Fruit fly (Drosophila melanogaster) whole organism, wandering third instar larva: Measurements from ENCODE around the gene CG18675.

Source experiments
- CG32264 ChIP-seq: fragments of 200-800 bp; sonication (Bioruptor generic); optimal IDR thresholded peaks from 2 replicates; lab custom pipeline; 2016; ENCODE audit warnings: missing biosample characterization, missing genetic modification characterization
- CG9705 ChIP-seq: fragments of 200-800 bp; sonication (Bioruptor generic); optimal IDR thresholded peaks from 2 replicates; lab custom pipeline; 2018; ENCODE audit warnings: missing biosample characterization, mild to moderate bottlenecking, missing genetic modification characterization
- CrebA ChIP-seq: fragments of 200-800 bp; sonication (Bioruptor generic); optimal IDR thresholded peaks from 2 replicates; lab custom pipeline; 2016; ENCODE audit warnings: missing biosample characterization, mild to moderate bottlenecking, missing genetic modification characterization, borderline replicate concordance
- Dif ChIP-seq: fragments of 200-275, 200-300 bp; sonication (Bioruptor generic); optimal IDR thresholded peaks from 2 replicates; lab custom pipeline; 2018; ENCODE audit warnings: missing biosample characterization, missing genetic modification characterization; ENCODE audit not compliant: partially characterized antibody
- GATAd ChIP-seq: sonication (Bioruptor generic); optimal IDR thresholded peaks from 2 replicates; lab custom pipeline; 2016; ENCODE audit warnings: missing biosample characterization, missing genetic modification characterization
- HLH106 ChIP-seq: fragments of 200-800 bp; optimal IDR thresholded peaks from 3 replicates; lab custom pipeline; 2019; ENCODE audit warnings: missing biosample characterization, mild to moderate bottlenecking, missing genetic modification characterization, moderate library complexity
- Hnf4 ChIP-seq: fragments of 200-800 bp; sonication (Bioruptor generic); optimal IDR thresholded peaks from 2 replicates; lab custom pipeline; 2016; ENCODE audit warnings: missing biosample characterization, mild to moderate bottlenecking, missing genetic modification characterization
- Hr83 ChIP-seq: fragments of 200-300 bp; sonication (Bioruptor generic); optimal IDR thresholded peaks from 2 replicates; lab custom pipeline; 2016; ENCODE audit warnings: missing biosample characterization, mild to moderate bottlenecking, missing genetic modification characterization, moderate library complexity; ENCODE audit not compliant: poor library complexity, severe bottlenecking
- Jra ChIP-seq: sonication (Bioruptor generic); optimal IDR thresholded peaks from 2 replicates; lab custom pipeline; 2016; ENCODE audit warnings: missing biosample characterization, missing genetic modification characterization
- Mio ChIP-seq: sonication (Bioruptor generic); optimal IDR thresholded peaks from 2 replicates; lab custom pipeline; 2016; ENCODE audit warnings: missing biosample characterization, missing genetic modification characterization
- N ChIP-seq: fragments of >200 bp; optimal IDR thresholded peaks from 2 replicates; lab custom pipeline; 2018; ENCODE audit warnings: missing biosample characterization, missing external identifiers, missing genetic modification characterization
- OdsH ChIP-seq: fragments of 200-800 bp; sonication (Bioruptor generic); optimal IDR thresholded peaks from 2 replicates; lab custom pipeline; 2016; ENCODE audit warnings: missing biosample characterization, mild to moderate bottlenecking, missing genetic modification characterization
- Rel ChIP-seq, 2 experiments: fragments of 200-800 bp; sonication (Bioruptor generic) in 1 of 2; optimal IDR thresholded peaks; 2 replicates in 1 of 2; 3 replicates in 1 of 2; lab custom pipeline; 2016 to 2019; ENCODE audit warnings: mild to moderate bottlenecking in 2 of 2, missing biosample characterization in 2 of 2, missing genetic modification characterization in 2 of 2, moderate library complexity in 1 of 2
- Vsx2 ChIP-seq: fragments of 200-300, 225-300 bp; sonication (Bioruptor generic); optimal IDR thresholded peaks from 2 replicates; lab custom pipeline; 2018; ENCODE audit warnings: missing biosample characterization, missing genetic modification characterization; ENCODE audit not compliant: partially characterized antibody
- br ChIP-seq: fragments of 200-800 bp; sonication (Bioruptor generic); optimal IDR thresholded peaks from 2 replicates; lab custom pipeline; 2016; ENCODE audit warnings: missing biosample characterization, missing genetic modification characterization
- brk ChIP-seq: fragments of 200-800 bp; sonication (Bioruptor generic); optimal IDR thresholded peaks from 2 replicates; lab custom pipeline; 2016; ENCODE audit warnings: missing biosample characterization, mild to moderate bottlenecking, missing genetic modification characterization
- dsf ChIP-seq: sonication (Bioruptor generic); optimal IDR thresholded peaks from 2 replicates; lab custom pipeline; 2016; ENCODE audit warnings: missing biosample characterization, missing genetic modification characterization, borderline replicate concordance
- foxo ChIP-seq, 2 experiments: fragments of 200-800 bp; sonication (Bioruptor generic); optimal IDR thresholded peaks; 2 replicates in 1 of 2; 3 replicates in 1 of 2; lab custom pipeline; 2016 to 2017; ENCODE audit warnings: missing biosample characterization in 2 of 2, missing genetic modification characterization in 2 of 2
- h ChIP-seq: fragments of 200-800 bp; sonication (Bioruptor generic); optimal IDR thresholded peaks from 3 replicates; lab custom pipeline; 2016; ENCODE audit warnings: missing biosample characterization, mild to moderate bottlenecking, missing genetic modification characterization
- jim ChIP-seq: fragments of 175-275, 200-325 bp; sonication (Bioruptor generic); optimal IDR thresholded peaks from 2 replicates; lab custom pipeline; 2016; ENCODE audit warnings: missing biosample characterization, mild to moderate bottlenecking, missing genetic modification characterization
- lola ChIP-seq: fragments of >200 bp; optimal IDR thresholded peaks from 2 replicates; lab custom pipeline; 2017; ENCODE audit warnings: missing biosample characterization, missing genetic modification characterization
- psq ChIP-seq: fragments of 200-800 bp; sonication (Bioruptor generic); optimal IDR thresholded peaks from 3 replicates; lab custom pipeline; 2017; ENCODE audit warnings: missing biosample characterization, mild to moderate bottlenecking, missing genetic modification characterization, moderate library complexity
- rgr ChIP-seq: fragments of 200-800 bp; sonication (Bioruptor generic); optimal IDR thresholded peaks from 3 replicates; lab custom pipeline; 2016; ENCODE audit warnings: missing biosample characterization, mild to moderate bottlenecking, missing genetic modification characterization
- sage ChIP-seq: fragments of 200-800 bp; sonication (Bioruptor generic); optimal IDR thresholded peaks from 2 replicates; lab custom pipeline; 2016; ENCODE audit warnings: missing biosample characterization, mild to moderate bottlenecking, missing genetic modification characterization
- sv ChIP-seq: fragments of 200-800 bp; sonication (Bioruptor generic); optimal IDR thresholded peaks from 3 replicates; lab custom pipeline; 2016; ENCODE audit warnings: missing biosample characterization, missing genetic modification characterization
- tai ChIP-seq: sonication (Bioruptor generic); optimal IDR thresholded peaks from 2 replicates; lab custom pipeline; 2016; ENCODE audit warnings: missing biosample characterization, missing genetic modification characterization
- usp ChIP-seq: fragments of >200 bp; optimal IDR thresholded peaks from 2 replicates; lab custom pipeline; 2017; ENCODE audit warnings: missing biosample characterization, missing genetic modification characterization
- woc ChIP-seq: sonication (Bioruptor generic); optimal IDR thresholded peaks from 2 replicates; lab custom pipeline; 2016; ENCODE audit warnings: missing biosample characterization, mild to moderate bottlenecking, missing genetic modification characterization

CG18675 gene

DNA sequence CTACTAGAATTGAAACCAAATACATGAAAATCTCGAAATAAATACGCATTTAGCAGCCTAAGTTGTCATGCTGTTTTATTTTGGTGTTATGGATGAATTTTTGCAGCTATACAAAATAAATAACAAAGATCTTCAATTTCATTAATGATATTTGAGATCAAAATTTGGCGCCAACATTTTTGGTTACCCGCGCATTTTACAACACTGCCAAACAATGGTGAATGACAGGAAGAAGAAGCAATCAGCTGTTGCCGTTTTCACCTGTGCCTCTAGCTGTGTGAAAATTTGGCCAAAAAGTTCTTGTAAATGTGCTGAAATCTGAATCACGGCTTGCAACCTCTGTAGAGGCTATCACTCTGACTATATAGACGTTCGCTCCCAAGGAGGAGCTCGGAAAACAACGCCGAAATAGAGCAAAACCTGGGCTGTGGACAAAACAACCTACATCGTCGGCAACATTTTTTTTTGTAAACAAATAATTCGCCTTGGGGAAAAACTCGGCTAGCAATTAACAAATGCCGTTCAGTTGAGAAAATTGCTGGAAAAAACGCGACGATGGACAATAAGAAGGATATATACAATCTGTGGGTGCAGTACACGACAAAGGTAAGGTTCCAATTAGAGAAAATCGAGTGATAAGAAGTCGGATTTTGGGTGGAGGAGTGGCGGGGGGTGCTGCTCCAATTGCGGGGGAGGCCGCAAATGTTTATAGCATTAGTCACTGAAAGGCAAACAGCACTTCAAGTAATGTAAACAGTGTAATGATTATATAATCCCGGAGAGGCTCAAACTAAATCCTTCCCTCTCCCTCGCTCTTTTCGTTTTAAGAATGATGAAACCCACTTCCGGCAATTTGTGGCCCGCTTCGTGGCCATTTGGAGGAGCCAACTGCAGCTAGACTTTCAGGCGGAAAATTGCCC lies 20.3 kb downstream of the CG18675 start, which contains the start of gene CG43367:
Gene CG43367, plus strand, starts transcription at position 264 of the 920 bp plus-strand sequence.
- peak in 1 of 2 experiments; percentile 16 for TF ChIP-seq foxo (GFP tag; optimal IDR thresholded peaks at IDR 0.05; lab: Kevin White, UChicago)
- TF ChIP-seq Hnf4 = no peak
- TF ChIP-seq dsf (GFP tag; lab: Kevin White, UChicago) = no peak
- TF ChIP-seq Mio = no peak
- TF ChIP-seq h (GFP tag; lab: Kevin White, UChicago) = no peak
- TF ChIP-seq rgr (GFP tag; lab: Kevin White, UChicago) = no peak
- no peak for TF ChIP-seq CrebA (GFP tag; lab: Kevin White, UChicago)
- no peak for TF ChIP-seq CG9705 (GFP tag; lab: Kevin White, UChicago)
- TF ChIP-seq sage = no peak
- no peak for TF ChIP-seq Jra (GFP tag; lab: Kevin White, UChicago)
- no peak for TF ChIP-seq Rel (GFP tag; optimal IDR thresholded peaks at IDR 0.05; lab: Kevin White, UChicago)
- TF ChIP-seq Rel (tag; optimal IDR thresholded peaks at IDR 0.05; lab: Kevin White, UChicago) = peak; percentile 57

DNA sequence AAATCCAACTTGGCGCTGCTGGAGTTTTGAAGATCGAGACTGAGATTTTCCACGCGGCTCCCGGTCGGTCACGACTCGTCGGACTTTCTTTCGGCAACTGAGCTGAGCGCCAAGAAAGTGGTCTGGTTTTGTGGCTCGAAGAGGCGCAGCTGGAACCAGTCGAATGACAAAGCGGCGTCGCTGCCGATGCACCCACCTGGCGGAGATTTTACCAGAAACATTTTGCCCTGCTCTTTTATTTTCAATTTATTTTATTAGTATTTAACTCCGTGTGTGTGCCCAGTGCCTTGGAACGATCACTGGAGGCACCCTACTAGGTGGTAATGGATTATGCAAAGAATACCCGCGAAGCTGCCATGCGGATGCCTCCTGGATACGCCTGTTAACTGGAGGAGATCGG lies 30.6 kb downstream of the CG18675 start, which contains the start of gene CG15005:
Gene CG15005, minus strand, starts transcription at position 101 of the 400 bp plus-strand sequence.
- TF ChIP-seq tai (GFP tag; lab: Kevin White, UChicago) = no peak
- no peak for TF ChIP-seq CG32264 (GFP tag; lab: Kevin White, UChicago)
- TF ChIP-seq foxo (GFP tag; optimal IDR thresholded peaks at IDR 0.05; lab: Kevin White, UChicago) = no peak
- TF ChIP-seq GATAd (GFP tag; lab: Kevin White, UChicago) = no peak
- TF ChIP-seq N (GFP tag; lab: Kevin White, UChicago) = no peak
- no peak for TF ChIP-seq sage
- no peak for TF ChIP-seq Mio
- no peak for TF ChIP-seq rgr (GFP tag; lab: Kevin White, UChicago)
- no peak for TF ChIP-seq usp (GFP tag; lab: Kevin White, UChicago)
- TF ChIP-seq CrebA (GFP tag; lab: Kevin White, UChicago) = no peak

DNA sequence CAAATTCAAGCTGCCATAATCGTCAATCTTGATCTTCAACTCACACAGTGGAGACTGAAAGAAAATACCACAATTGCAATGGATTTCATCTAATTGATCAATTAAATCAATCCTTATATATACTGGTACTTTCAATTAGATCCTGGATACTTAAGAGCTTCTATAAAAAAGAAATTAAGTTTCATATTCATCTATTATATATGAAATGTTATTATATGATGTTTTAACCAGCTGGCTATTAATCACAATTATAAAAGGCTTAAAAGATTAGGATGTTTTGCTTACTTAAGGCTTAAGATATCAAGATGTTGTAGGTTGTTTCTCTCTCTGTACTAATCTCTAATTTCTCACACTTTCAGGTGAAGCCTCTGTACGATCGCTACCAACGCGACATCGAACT lies 31.2 kb downstream of the CG18675 start:
- TF ChIP-seq sage (no peak), HLH106 (tag; lab: Kevin White, UChicago) (no peak), Mio (no peak), sv (GFP tag; lab: Kevin White, UChicago) (no peak), usp (GFP tag; lab: Kevin White, UChicago) (no peak), brk (GFP tag; lab: Kevin White, UChicago) (no peak), woc (GFP tag; lab: Kevin White, UChicago) (no peak), Jra (GFP tag; lab: Kevin White, UChicago) (no peak), Vsx2 (GFP tag; lab: Kevin White, UChicago) (no peak), psq (GFP tag; lab: Kevin White, UChicago) (no peak), jim (GFP tag; lab: Kevin White, UChicago) (no peak)

DNA sequence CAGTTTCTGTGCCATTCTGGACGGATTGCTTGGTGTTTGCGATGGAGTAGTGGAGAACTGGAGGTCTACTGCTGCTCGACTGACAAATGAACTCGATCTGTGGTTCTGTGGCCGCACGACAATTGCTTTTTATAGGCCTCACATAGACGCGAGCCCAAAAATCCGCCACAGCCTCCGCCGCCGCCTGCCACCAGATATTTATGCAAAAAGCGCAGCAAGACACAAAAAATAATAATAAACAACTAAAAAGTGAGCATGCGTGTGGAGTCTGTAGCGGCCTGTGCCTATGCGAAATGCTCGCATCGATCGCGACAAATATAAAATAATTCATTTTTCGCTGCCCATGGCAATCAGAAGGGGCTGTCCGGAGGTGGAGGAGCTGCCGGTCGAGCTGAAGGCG lies 35.4 kb downstream of the CG18675 start, which contains the start of gene Cpr64Aa:
Gene Cpr64Aa, minus strand, starts transcription at position 101 of the 400 bp plus-strand sequence.
- TF ChIP-seq Jra (GFP tag; lab: Kevin White, UChicago) (no peak), br (GFP tag; lab: Kevin White, UChicago) (no peak), Dif (GFP tag; lab: Kevin White, UChicago) (no peak), rgr (GFP tag; lab: Kevin White, UChicago) (no peak), lola (GFP tag; lab: Kevin White, UChicago) (no peak), Hr83 (GFP tag; lab: Kevin White, UChicago) (no peak), Hnf4 (no peak), HLH106 (tag; lab: Kevin White, UChicago) (no peak), Vsx2 (GFP tag; lab: Kevin White, UChicago) (no peak), OdsH (GFP tag; lab: Kevin White, UChicago) (no peak), N (GFP tag; lab: Kevin White, UChicago) (no peak), tai (GFP tag; lab: Kevin White, UChicago) (no peak), psq (GFP tag; lab: Kevin White, UChicago) (no peak), jim (GFP tag; lab: Kevin White, UChicago) (no peak), usp (GFP tag; lab: Kevin White, UChicago) (no peak), dsf (GFP tag; lab: Kevin White, UChicago) (no peak)
- TF ChIP-seq, all 38 proteins: peak for 0
